Worm (Caenorhabditis elegans) whole organism, L1 larva: ENCODE data around the gene srt-43.

ENCODE experiments used
- C16A3.4 ChIP-seq: fragments of 150-350 bp; optimal IDR thresholded peaks from 2 replicates; lab custom pipeline; 2014; ENCODE audit warnings: missing biosample characterization, missing genetic modification characterization
- aly-2 ChIP-seq: fragments of 150-350 bp; optimal IDR thresholded peaks from 2 replicates; lab custom pipeline; 2014; ENCODE audit warnings: missing biosample characterization, missing genetic modification characterization
- ama-1 ChIP-seq: fragments of 150-350 bp; optimal IDR thresholded peaks from 2 replicates; lab custom pipeline; 2014
- blmp-1 ChIP-seq: fragments of 150-350 bp; optimal IDR thresholded peaks from 2 replicates; lab custom pipeline; 2014; ENCODE audit warnings: missing biosample characterization, missing genetic modification characterization
- ceh-82 ChIP-seq, 3 experiments: fragments of 150-350 bp in 1 of 3; sonication (generic microtip) in 2 of 3; optimal IDR thresholded peaks; 2 replicates each; lab custom pipeline; 2014 to 2017; ENCODE audit warnings: missing biosample characterization in 3 of 3, missing genetic modification characterization in 3 of 3
- dpl-1 ChIP-seq, 3 experiments: fragments of 150-350 bp in 2 of 3; sonication (generic microtip) in 1 of 3; optimal IDR thresholded peaks; 2 replicates each; lab custom pipeline; 2014 to 2017; ENCODE audit warnings: missing biosample characterization in 3 of 3, missing genetic modification characterization in 3 of 3, missing genetic modification reagents in 3 of 3
- dsc-1 ChIP-seq: sonication (generic microtip); optimal IDR thresholded peaks from 2 replicates; lab custom pipeline; 2016; ENCODE audit warnings: mild to moderate bottlenecking, missing genetic modification characterization, missing compliant biosample characterization
- efl-1 ChIP-seq, 4 experiments: fragments of 150-350 bp; optimal IDR thresholded peaks in 3 of 4; peaks in 1 of 4; 1 replicate in 1 of 4; 2 replicates in 3 of 4; lab custom pipeline; 2014; ENCODE audit warnings: missing biosample characterization in 2 of 4, missing genetic modification characterization in 2 of 4, missing genetic modification reagents in 2 of 4
- efl-3 ChIP-seq: fragments of 200-800 bp; sonication (Bioruptor generic); optimal IDR thresholded peaks from 2 replicates; lab custom pipeline; 2018; ENCODE audit warnings: mild to moderate bottlenecking, missing genetic modification characterization, missing compliant biosample characterization
- egl-27 ChIP-seq, 2 experiments: fragments of 150-350 bp in 1 of 2; sonication (generic microtip); optimal IDR thresholded peaks; 3 replicates each; lab custom pipeline; 2017 to 2018; ENCODE audit warnings: missing biosample characterization in 2 of 2, missing genetic modification characterization in 2 of 2, missing genetic modification reagents in 2 of 2
- elt-3 ChIP-seq, 6 experiments: fragments of 150-350 bp in 1 of 6; sonication (generic microtip); optimal IDR thresholded peaks; 2 replicates each; lab custom pipeline; 2017 to 2018; ENCODE audit warnings: missing biosample characterization in 6 of 6, missing genetic modification characterization in 6 of 6, inconsistent platforms in 1 of 6
- fkh-8 ChIP-seq: sonication (generic microtip); optimal IDR thresholded peaks from 2 replicates; lab custom pipeline; 2016; ENCODE audit warnings: mild to moderate bottlenecking, missing genetic modification characterization, missing compliant biosample characterization
- jun-1 ChIP-seq: fragments of 150-350 bp; optimal IDR thresholded peaks from 2 replicates; lab custom pipeline; 2014; ENCODE audit warnings: missing biosample characterization, missing genetic modification reagents, missing genetic modification characterization
- lin-14 ChIP-seq: fragments of 200-800 bp; sonication (Bioruptor generic); optimal IDR thresholded peaks from 2 replicates; lab custom pipeline; 2018; ENCODE audit warnings: mild to moderate bottlenecking, missing genetic modification characterization, moderate library complexity, missing compliant biosample characterization
- lin-15B ChIP-seq: fragments of 150-350 bp; sonication (generic microtip); optimal IDR thresholded peaks from 3 replicates; lab custom pipeline; 2014; ENCODE audit warnings: missing biosample characterization, missing genetic modification characterization
- lin-35 ChIP-seq, 2 experiments: fragments of 150-350 bp; optimal IDR thresholded peaks; 2 replicates each; lab custom pipeline; 2014; ENCODE audit warnings: missing biosample characterization in 2 of 2, missing genetic modification characterization in 2 of 2, missing genetic modification reagents in 2 of 2
- lin-39 ChIP-seq: fragments of 150-350 bp; optimal IDR thresholded peaks from 2 replicates; lab custom pipeline; 2014; ENCODE audit warnings: missing biosample characterization, missing genetic modification reagents, missing genetic modification characterization
- lir-3 ChIP-seq: sonication (generic microtip); optimal IDR thresholded peaks from 2 replicates; lab custom pipeline; 2016; ENCODE audit warnings: mild to moderate bottlenecking, missing genetic modification characterization, moderate library complexity, missing compliant biosample characterization; ENCODE audit not compliant: poor library complexity
- lsy-2 ChIP-seq, 2 experiments: fragments of 150-350 bp; optimal IDR thresholded peaks; 2 replicates each; lab custom pipeline; 2014; ENCODE audit warnings: missing biosample characterization in 2 of 2, missing genetic modification characterization in 2 of 2
- mdl-1 ChIP-seq, 2 experiments: fragments of 150-350 bp; optimal IDR thresholded peaks; 2 replicates each; lab custom pipeline; 2014 to 2017; ENCODE audit warnings: missing biosample characterization in 2 of 2, missing genetic modification characterization in 2 of 2, inconsistent platforms in 1 of 2
- nhr-11 ChIP-seq: fragments of 150-350 bp; optimal IDR thresholded peaks from 2 replicates; lab custom pipeline; 2014; ENCODE audit warnings: missing biosample characterization, missing genetic modification characterization
- nhr-12 ChIP-seq: sonication (generic microtip); optimal IDR thresholded peaks from 2 replicates; lab custom pipeline; 2017; ENCODE audit warnings: missing biosample characterization, missing genetic modification characterization
- nhr-19 ChIP-seq: fragments of 200-800 bp; sonication (Bioruptor generic); conservative IDR thresholded peaks from 2 replicates; pipeline ENCODE4 v1.3.6; 2022; ENCODE audit warnings: missing genetic modification characterization, missing compliant biosample characterization
- nhr-20 ChIP-seq: sonication (generic microtip); optimal IDR thresholded peaks from 2 replicates; lab custom pipeline; 2016; ENCODE audit warnings: mild to moderate bottlenecking, missing genetic modification characterization, missing compliant biosample characterization
- nhr-237 ChIP-seq: fragments of 150-350 bp; optimal IDR thresholded peaks from 2 replicates; lab custom pipeline; 2014; ENCODE audit warnings: missing biosample characterization, missing genetic modification characterization
- nhr-47 ChIP-seq: sonication (generic microtip); optimal IDR thresholded peaks from 2 replicates; lab custom pipeline; 2016; ENCODE audit warnings: mild to moderate bottlenecking, missing genetic modification characterization, moderate library complexity, missing compliant biosample characterization
- nhr-71 ChIP-seq: sonication (generic microtip); optimal IDR thresholded peaks from 2 replicates; lab custom pipeline; 2016; ENCODE audit warnings: mild to moderate bottlenecking, missing genetic modification characterization, moderate library complexity, missing compliant biosample characterization
- nhr-77 ChIP-seq: fragments of 150-350 bp; optimal IDR thresholded peaks from 2 replicates; lab custom pipeline; 2014; ENCODE audit warnings: missing biosample characterization, missing genetic modification characterization
- nhr-84 ChIP-seq: sonication (generic microtip); optimal IDR thresholded peaks from 2 replicates; lab custom pipeline; 2017; ENCODE audit warnings: missing biosample characterization, missing genetic modification characterization
- nhr-85 ChIP-seq: sonication (generic microtip); peaks from one replicate; lab custom pipeline; 2016; ENCODE audit warnings: missing genetic modification characterization, inconsistent platforms, missing compliant biosample characterization
- nhr-90 ChIP-seq: sonication (generic microtip); optimal IDR thresholded peaks from 2 replicates; lab custom pipeline; 2016; ENCODE audit warnings: mild to moderate bottlenecking, missing genetic modification characterization, missing compliant biosample characterization; ENCODE audit not compliant: poor library complexity
- pag-3 ChIP-seq: sonication (generic microtip); optimal IDR thresholded peaks from 2 replicates; lab custom pipeline; 2017; ENCODE audit warnings: missing genetic modification characterization, mild to moderate bottlenecking, missing compliant biosample characterization, antibody characterized with exemption, borderline replicate concordance; ENCODE audit not compliant: insufficient read depth
- pax-3 ChIP-seq: fragments of 200-800 bp; sonication (Bioruptor generic); optimal IDR thresholded peaks from 2 replicates; lab custom pipeline; 2018; ENCODE audit warnings: mild to moderate bottlenecking, missing genetic modification characterization, moderate library complexity, missing compliant biosample characterization
- pqm-1 ChIP-seq: sonication (generic microtip); optimal IDR thresholded peaks from 3 replicates; lab custom pipeline; 2017; ENCODE audit warnings: missing biosample characterization, missing genetic modification characterization
- rnt-1 ChIP-seq: sonication (generic microtip); optimal IDR thresholded peaks from 2 replicates; lab custom pipeline; 2016; ENCODE audit warnings: mild to moderate bottlenecking, missing genetic modification characterization, moderate library complexity, missing compliant biosample characterization
- snu-23 ChIP-seq: sonication (generic microtip); optimal IDR thresholded peaks from 2 replicates; lab custom pipeline; 2016; ENCODE audit warnings: missing genetic modification characterization, missing compliant biosample characterization
- sup-37 ChIP-seq: fragments of 200-800 bp; sonication (Bioruptor generic); optimal IDR thresholded peaks from 2 replicates; lab custom pipeline; 2018; ENCODE audit warnings: mild to moderate bottlenecking, missing genetic modification characterization, missing compliant biosample characterization
- swsn-7 ChIP-seq: sonication (generic microtip); optimal IDR thresholded peaks from 2 replicates; lab custom pipeline; 2016; ENCODE audit warnings: missing genetic modification characterization, missing compliant biosample characterization
- tbx-2 ChIP-seq: sonication (generic microtip); optimal IDR thresholded peaks from 2 replicates; lab custom pipeline; 2016; ENCODE audit warnings: missing genetic modification characterization, missing compliant biosample characterization
- tlp-1 ChIP-seq: fragments of 150-350 bp; optimal IDR thresholded peaks from 2 replicates; lab custom pipeline; 2014; ENCODE audit warnings: missing biosample characterization, missing genetic modification characterization
- unc-130 ChIP-seq: fragments of 150-350 bp; optimal IDR thresholded peaks from 2 replicates; lab custom pipeline; 2017; ENCODE audit warnings: missing biosample characterization, missing genetic modification characterization, inconsistent platforms
- unc-30 ChIP-seq: sonication (generic microtip); optimal IDR thresholded peaks from 2 replicates; lab custom pipeline; 2017; ENCODE audit warnings: missing biosample characterization, missing genetic modification characterization
- unc-62 ChIP-seq: fragments of 150-350 bp; optimal IDR thresholded peaks from 2 replicates; lab custom pipeline; 2014; ENCODE audit warnings: missing biosample characterization, missing genetic modification reagents, missing genetic modification characterization
- unc-86 ChIP-seq: sonication (generic microtip); optimal IDR thresholded peaks from 2 replicates; lab custom pipeline; 2016; ENCODE audit warnings: missing genetic modification characterization, missing compliant biosample characterization
- unc-98 ChIP-seq: fragments of 200-800 bp; sonication (Bioruptor generic); IDR thresholded peaks from 2 replicates; pipeline ENCODE4 v1.3.6; 2022; ENCODE audit warnings: missing genetic modification characterization, missing compliant biosample characterization
- vab-15 ChIP-seq: sonication (generic microtip); optimal IDR thresholded peaks from 2 replicates; lab custom pipeline; 2017; ENCODE audit warnings: missing genotype, mild to moderate bottlenecking, missing genetic modification characterization, missing compliant biosample characterization
- xbp-1 ChIP-seq: sonication (generic microtip); optimal IDR thresholded peaks from 2 replicates; lab custom pipeline; 2016; ENCODE audit warnings: missing genetic modification characterization, missing compliant biosample characterization
- zag-1 ChIP-seq: fragments of 150-350 bp; optimal IDR thresholded peaks from 2 replicates; lab custom pipeline; 2014; ENCODE audit warnings: missing biosample characterization, missing genetic modification characterization
- ztf-11 ChIP-seq, 2 experiments: sonication (generic microtip); optimal IDR thresholded peaks; 2 replicates each; lab custom pipeline; 2016 to 2017; ENCODE audit warnings: missing genetic modification characterization in 2 of 2, missing biosample characterization in 1 of 2, missing compliant biosample characterization in 1 of 2
- ztf-4 ChIP-seq: fragments of 150-350 bp; optimal IDR thresholded peaks from 2 replicates; lab custom pipeline; 2014; ENCODE audit warnings: missing biosample characterization, missing genetic modification characterization

Gene srt-43

DNA sequence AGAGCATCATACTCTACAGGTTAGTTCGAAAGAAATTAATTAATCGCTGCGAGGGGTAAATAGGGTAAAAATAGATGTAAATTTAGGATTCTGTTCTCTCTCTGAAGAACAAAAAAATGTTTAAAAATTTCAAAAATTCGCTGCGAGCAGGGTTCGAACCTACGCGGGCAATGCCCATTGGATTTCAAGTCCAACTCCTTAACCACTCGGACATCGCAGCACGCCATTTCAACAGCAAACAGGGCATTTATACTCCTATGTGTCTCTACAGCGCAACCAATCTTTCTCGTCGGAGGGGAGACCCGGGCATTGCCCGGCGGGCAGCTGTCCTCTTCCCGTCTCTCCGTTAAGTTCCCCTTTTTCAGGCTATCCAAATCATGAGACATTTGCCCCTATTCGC lies 11.2 kb downstream of the srt-43 start:
- no peak for TF ChIP-seq nhr-11
- TF ChIP-seq mdl-1 (tag; optimal IDR thresholded peaks at IDR 0.05; lab: Kevin White, UChicago), result peak in 1 of 2 experiments; percentile 45
- TF ChIP-seq nhr-84 (tag; lab: Kevin White, UChicago), result no peak
- no peak for TF ChIP-seq nhr-12 (tag; lab: Kevin White, UChicago)
- TF ChIP-seq efl-1 (optimal IDR thresholded peaks at IDR 0.05; lab: Kevin White, UChicago), result peak; percentile 35 to 51
- TF ChIP-seq efl-1 (GFP tag; optimal IDR thresholded peaks at IDR 0.05 in 1 of 2; lab: Kevin White, UChicago), result peak; percentile 41 to 93
- TF ChIP-seq unc-86 (tag; lab: Kevin White, UChicago), result no peak
- TF ChIP-seq tbx-2 (tag; lab: Kevin White, UChicago), result peak; percentile 14
- TF ChIP-seq vab-15 (tag; lab: Kevin White, UChicago), result peak; percentile 38
- TF ChIP-seq ztf-4 (tag; lab: Kevin White, UChicago), result peak; percentile 3
- no peak for TF ChIP-seq tlp-1
- peak; percentile 53 for TF ChIP-seq rnt-1 (tag; lab: Kevin White, UChicago)
- peak; percentile 30 for TF ChIP-seq dsc-1 (tag; lab: Kevin White, UChicago)
- peak; percentile 21 for TF ChIP-seq nhr-77 (tag; lab: Kevin White, UChicago)
- TF ChIP-seq pag-3 (tag; lab: Kevin White, UChicago), result no peak
- TF ChIP-seq unc-62, result no peak
- peak; percentile 42 for TF ChIP-seq nhr-90 (tag; lab: Kevin White, UChicago)
- TF ChIP-seq egl-27 (tag; optimal IDR thresholded peaks at IDR 0.05; lab: Kevin White, UChicago), result no peak
- TF ChIP-seq lsy-2 (tag; optimal IDR thresholded peaks at IDR 0.05; lab: Kevin White, UChicago), result peak; percentile 27 to 68
- TF ChIP-seq blmp-1 (tag; lab: Kevin White, UChicago), result no peak
- peak; percentile 12 for TF ChIP-seq unc-130
- TF ChIP-seq nhr-19, result peak; percentile 54
- peak; percentile 61 for TF ChIP-seq snu-23 (GFP tag; lab: Kevin White, UChicago)
- no peak for TF ChIP-seq unc-98 (GFP tag; lab: Robert Waterston, UW)
- TF ChIP-seq lin-35 (GFP tag; optimal IDR thresholded peaks at IDR 0.05; lab: Kevin White, UChicago), result peak; percentile 20 to 66
- TF ChIP-seq pax-3, result peak; percentile 45
- peak in 1 of 6 experiments; percentile 23 for TF ChIP-seq elt-3 (tag; optimal IDR thresholded peaks at IDR 0.05; lab: Kevin White, UChicago)
- no peak for TF ChIP-seq unc-30
- TF ChIP-seq nhr-20 (tag; lab: Kevin White, UChicago), result peak; percentile 49
- TF ChIP-seq efl-3 (GFP tag; lab: Kevin White, UChicago), result no peak
- no peak for TF ChIP-seq zag-1 (tag; lab: Kevin White, UChicago)
- TF ChIP-seq dpl-1 (GFP tag; optimal IDR thresholded peaks at IDR 0.05; lab: Kevin White, UChicago), result peak; percentile 3 to 44 (median 43)
- no peak for TF ChIP-seq lin-39 (tag; lab: Kevin White, UChicago)
- peak; percentile 30 for TF ChIP-seq fkh-8 (tag; lab: Kevin White, UChicago)
- TF ChIP-seq jun-1 (tag; lab: Kevin White, UChicago), result no peak
- no peak for TF ChIP-seq sup-37 (GFP tag; lab: Kevin White, UChicago)
- peak; percentile 46 for TF ChIP-seq nhr-85 (tag; lab: Kevin White, UChicago)
- peak; percentile 64 for TF ChIP-seq C16A3.4
- peak; percentile 38 for TF ChIP-seq lin-14
- TF ChIP-seq xbp-1, result peak; percentile 10
- peak in 1 of 2 experiments; percentile 8 for TF ChIP-seq ztf-11 (tag; optimal IDR thresholded peaks at IDR 0.05; lab: Kevin White, UChicago)
- TF ChIP-seq nhr-237 (tag; lab: Kevin White, UChicago), result no peak
- peak; percentile 37 for TF ChIP-seq aly-2
- peak; percentile 61 for TF ChIP-seq nhr-47
- TF ChIP-seq pqm-1 (tag; lab: Kevin White, UChicago), result no peak
- peak; percentile 36 for TF ChIP-seq swsn-7 (tag; lab: Kevin White, UChicago)
- TF ChIP-seq lir-3 (tag; lab: Kevin White, UChicago), result peak; percentile 9
- peak; percentile 49 for TF ChIP-seq nhr-71
- peak in 1 of 3 experiments; percentile 48 for TF ChIP-seq ceh-82 (tag; optimal IDR thresholded peaks at IDR 0.05; lab: Kevin White, UChicago)
- no peak for TF ChIP-seq lin-15B (tag; lab: Kevin White, UChicago)
- no peak for TF ChIP-seq ama-1
- TF ChIP-seq, all 84 proteins: peak for 30
